Worm (Caenorhabditis elegans) whole organism, L2 larva: ENCODE measurements around the gene H06I04.3.

Experiments
- R02D3.7 ChIP-seq: fragments of 150-350 bp; optimal IDR thresholded peaks from 2 replicates; lab custom pipeline; 2014; ENCODE audit warnings: missing biosample characterization, missing genetic modification characterization
- ZK546.5 ChIP-seq: sonication (generic microtip); optimal IDR thresholded peaks from 2 replicates; lab custom pipeline; 2017; ENCODE audit warnings: missing biosample characterization, missing genetic modification characterization
- aly-2 ChIP-seq: fragments of 150-350 bp; optimal IDR thresholded peaks from 2 replicates; lab custom pipeline; 2014; ENCODE audit warnings: missing biosample characterization, missing genetic modification characterization
- ama-1 ChIP-seq: fragments of 150-350 bp; optimal IDR thresholded peaks from 2 replicates; lab custom pipeline; 2018; ENCODE audit warnings: inconsistent platforms
- blmp-1 ChIP-seq: sonication (generic microtip); optimal IDR thresholded peaks from 2 replicates; lab custom pipeline; 2017; ENCODE audit warnings: missing genetic modification characterization, mild to moderate bottlenecking, missing compliant biosample characterization, antibody characterized with exemption, moderate library complexity; ENCODE audit not compliant: insufficient read depth
- ceh-82 ChIP-seq: fragments of 150-350 bp; optimal IDR thresholded peaks from 2 replicates; lab custom pipeline; 2014; ENCODE audit warnings: missing biosample characterization, missing genetic modification characterization
- crh-2 ChIP-seq: sonication (generic microtip); optimal IDR thresholded peaks from 2 replicates; lab custom pipeline; 2017; ENCODE audit warnings: missing biosample characterization, missing genetic modification characterization
- dmd-4 ChIP-seq: sonication (generic microtip); optimal IDR thresholded peaks from 2 replicates; lab custom pipeline; 2017; ENCODE audit warnings: missing biosample characterization, missing genetic modification characterization
- egl-27 ChIP-seq: sonication (generic microtip); optimal IDR thresholded peaks from 3 replicates; lab custom pipeline; 2017; ENCODE audit warnings: missing biosample characterization, missing genetic modification reagents, missing genetic modification characterization
- elt-1 ChIP-seq: fragments of 150-350 bp; optimal IDR thresholded peaks from 2 replicates; lab custom pipeline; 2014; ENCODE audit warnings: missing biosample characterization, missing genetic modification characterization
- gmeb-1 ChIP-seq: fragments of 150-350 bp; optimal IDR thresholded peaks from 2 replicates; lab custom pipeline; 2014; ENCODE audit warnings: missing biosample characterization, missing genetic modification characterization
- lin-11 ChIP-seq: fragments of 150-350 bp; sonication (generic microtip); optimal IDR thresholded peaks from 2 replicates; lab custom pipeline; 2014; ENCODE audit warnings: missing biosample characterization, missing genetic modification characterization, inconsistent platforms, mixed read lengths
- lin-13 ChIP-seq: fragments of 150-350 bp; optimal IDR thresholded peaks from 2 replicates; lab custom pipeline; 2014; ENCODE audit warnings: missing biosample characterization, missing genetic modification reagents, missing genetic modification characterization
- lin-39 ChIP-seq: fragments of 150-350 bp; optimal IDR thresholded peaks from 2 replicates; lab custom pipeline; 2014; ENCODE audit warnings: missing biosample characterization, missing genetic modification reagents, missing genetic modification characterization
- lsy-2 ChIP-seq, 2 experiments: fragments of 150-350 bp in 1 of 2; sonication (generic microtip) in 1 of 2; optimal IDR thresholded peaks; 2 replicates each; lab custom pipeline; 2014 to 2017; ENCODE audit warnings: missing biosample characterization in 2 of 2, missing genetic modification characterization in 2 of 2
- mab-5 ChIP-seq: fragments of 150-350 bp; optimal IDR thresholded peaks from 2 replicates; lab custom pipeline; 2014; ENCODE audit warnings: missing biosample characterization, missing genetic modification characterization
- mdl-1 ChIP-seq, 2 experiments: fragments of 150-350 bp in 1 of 2; sonication (generic microtip) in 1 of 2; optimal IDR thresholded peaks; 2 replicates each; lab custom pipeline; 2017; ENCODE audit warnings: missing biosample characterization in 2 of 2, missing genetic modification characterization in 2 of 2
- nhr-10 ChIP-seq: sonication (generic microtip); optimal IDR thresholded peaks from 2 replicates; lab custom pipeline; 2017; ENCODE audit warnings: missing biosample characterization, missing genetic modification characterization
- nhr-12 ChIP-seq: fragments of 150-350 bp; optimal IDR thresholded peaks from 2 replicates; lab custom pipeline; 2014; ENCODE audit warnings: missing biosample characterization, missing genetic modification characterization
- nhr-129 ChIP-seq: fragments of 150-350 bp; optimal IDR thresholded peaks from 2 replicates; lab custom pipeline; 2014; ENCODE audit warnings: missing biosample characterization, missing genetic modification characterization
- nhr-21 ChIP-seq: fragments of 150-350 bp; optimal IDR thresholded peaks from 2 replicates; lab custom pipeline; 2014; ENCODE audit warnings: missing biosample characterization, missing genetic modification characterization
- nhr-23 ChIP-seq: fragments of 150-350 bp; optimal IDR thresholded peaks from 2 replicates; lab custom pipeline; 2014; ENCODE audit warnings: missing biosample characterization, missing genetic modification reagents, missing genetic modification characterization
- nhr-237 ChIP-seq: fragments of 150-350 bp; optimal IDR thresholded peaks from 2 replicates; lab custom pipeline; 2014; ENCODE audit warnings: missing biosample characterization, missing genetic modification characterization
- nhr-25 ChIP-seq: fragments of 150-350 bp; sonication (generic microtip); optimal IDR thresholded peaks from 3 replicates; lab custom pipeline; 2014; ENCODE audit warnings: missing biosample characterization, missing genetic modification characterization
- nhr-77 ChIP-seq: fragments of 150-350 bp; optimal IDR thresholded peaks from 2 replicates; lab custom pipeline; 2014; ENCODE audit warnings: missing biosample characterization, missing genetic modification characterization
- peb-1 ChIP-seq: fragments of 150-350 bp; optimal IDR thresholded peaks from 2 replicates; lab custom pipeline; 2014; ENCODE audit warnings: missing biosample characterization, missing genetic modification characterization
- skn-1 ChIP-seq: sonication (generic microtip); optimal IDR thresholded peaks from 2 replicates; lab custom pipeline; 2017; ENCODE audit warnings: missing biosample characterization, missing genetic modification characterization
- sma-3 ChIP-seq: sonication (generic microtip); optimal IDR thresholded peaks from 2 replicates; lab custom pipeline; 2016; ENCODE audit warnings: missing genetic modification reagents, missing genetic modification characterization, missing compliant biosample characterization
- sma-9 ChIP-seq, 2 experiments: fragments of 150-350 bp in 1 of 2; sonication (generic microtip) in 1 of 2; optimal IDR thresholded peaks; 2 replicates each; lab custom pipeline; 2014 to 2016; ENCODE audit warnings: missing genetic modification characterization in 2 of 2, mild to moderate bottlenecking in 1 of 2, missing biosample characterization in 1 of 2, missing compliant biosample characterization in 1 of 2, missing genetic modification reagents in 1 of 2, moderate library complexity in 1 of 2
- unc-39 ChIP-seq: fragments of 150-350 bp; optimal IDR thresholded peaks from 2 replicates; lab custom pipeline; 2014; ENCODE audit warnings: missing biosample characterization, missing genetic modification characterization
- unc-55 ChIP-seq: fragments of 150-350 bp; sonication (generic microtip); optimal IDR thresholded peaks from 3 replicates; lab custom pipeline; 2014; ENCODE audit warnings: missing biosample characterization, missing genetic modification reagents, missing genetic modification characterization
- zag-1 ChIP-seq: fragments of 150-350 bp; optimal IDR thresholded peaks from 2 replicates; lab custom pipeline; 2014; ENCODE audit warnings: missing biosample characterization, missing genetic modification characterization
- ztf-1 ChIP-seq: fragments of 200-800 bp; sonication (Bioruptor generic); conservative IDR thresholded peaks from 2 replicates; pipeline ENCODE4 v1.3.6; 2022; ENCODE audit warnings: missing genetic modification characterization, missing compliant biosample characterization
- ztf-4 ChIP-seq: fragments of 150-350 bp; optimal IDR thresholded peaks from 2 replicates; lab custom pipeline; 2014; ENCODE audit warnings: missing biosample characterization, missing genetic modification characterization

Gene H06I04.3

ce11 chrIII:3040735-3041439 is 29.4 kb upstream of the H06I04.3 start, which contains the start of gene daf-2:
Gene daf-2 (minus strand): TSS chrIII:3040846.
- TF ChIP-seq unc-39 (tag; lab: Kevin White, UChicago), result no peak
- TF ChIP-seq nhr-21 (tag; lab: Kevin White, UChicago), result peak; percentile 23
- TF ChIP-seq nhr-129 (tag; lab: Kevin White, UChicago), result no peak
- TF ChIP-seq dmd-4 (tag; lab: Kevin White, UChicago), result no peak
- TF ChIP-seq R02D3.7 (tag; lab: Kevin White, UChicago), result no peak

ce11 chrIII:3047040-3047439 is 23.3 kb upstream of the H06I04.3 start, which contains the start of gene cutl-25:
Gene cutl-25 (minus strand): TSS chrIII:3047140.
- TF ChIP-seq unc-39 (tag; lab: Kevin White, UChicago) (no peak), nhr-25 (tag; lab: Kevin White, UChicago) (no peak), nhr-12 (tag; lab: Kevin White, UChicago) (no peak), nhr-77 (tag; lab: Kevin White, UChicago) (no peak), ZK546.5 (tag; lab: Kevin White, UChicago) (no peak), mdl-1 (tag; optimal IDR thresholded peaks at IDR 0.05; lab: Kevin White, UChicago) (no peak), lin-39 (tag; lab: Kevin White, UChicago) (no peak), nhr-23 (no peak), ama-1 (lab: Kevin White, UChicago) (no peak), lsy-2 (tag; optimal IDR thresholded peaks at IDR 0.05; lab: Kevin White, UChicago) (no peak), unc-55 (no peak), egl-27 (tag; lab: Kevin White, UChicago) (no peak), ceh-82 (tag; lab: Kevin White, UChicago) (no peak), ztf-4 (tag; lab: Kevin White, UChicago) (no peak), gmeb-1 (tag; lab: Kevin White, UChicago) (no peak), sma-3 (GFP tag; lab: Kevin White, UChicago) (no peak), dmd-4 (tag; lab: Kevin White, UChicago) (no peak), aly-2 (tag; lab: Kevin White, UChicago) (no peak)

ce11 chrIII:3047909-3048308 is 22.4 kb upstream of the H06I04.3 start:
- no peak for TF ChIP-seq nhr-10 (tag; lab: Kevin White, UChicago)
- TF ChIP-seq blmp-1 (tag; lab: Kevin White, UChicago), result peak; percentile 60

ce11 chrIII:3055878-3056277 is 14.4 kb upstream of the H06I04.3 start:
- TF ChIP-seq lin-39 (tag; lab: Kevin White, UChicago) (no peak), lin-11 (tag; lab: Kevin White, UChicago) (no peak), nhr-12 (tag; lab: Kevin White, UChicago) (no peak), lin-13 (GFP tag; lab: Kevin White, UChicago) (no peak), ztf-1 (GFP tag; lab: Robert Waterston, UW) (no peak), aly-2 (tag; lab: Kevin White, UChicago) (no peak), sma-3 (GFP tag; lab: Kevin White, UChicago) (no peak), mab-5 (tag; lab: Kevin White, UChicago) (no peak), skn-1 (no peak), elt-1 (tag; lab: Kevin White, UChicago) (no peak), unc-55 (no peak), ZK546.5 (tag; lab: Kevin White, UChicago) (no peak), nhr-21 (tag; lab: Kevin White, UChicago) (no peak), sma-9 (GFP tag; optimal IDR thresholded peaks at IDR 0.05; lab: Kevin White, UChicago) (no peak), sma-9 (tag; optimal IDR thresholded peaks at IDR 0.05; lab: Kevin White, UChicago) (no peak), zag-1 (tag; lab: Kevin White, UChicago) (no peak), nhr-23 (no peak), nhr-237 (no peak), crh-2 (no peak)

- TF ChIP-seq nhr-77 (tag; lab: Kevin White, UChicago), result no peak
- no peak for TF ChIP-seq ZK546.5 (tag; lab: Kevin White, UChicago)
- TF ChIP-seq aly-2 (tag; lab: Kevin White, UChicago), result no peak
- no peak for TF ChIP-seq peb-1
- no peak for TF ChIP-seq unc-55
- TF ChIP-seq sma-9 (GFP tag; optimal IDR thresholded peaks at IDR 0.05; lab: Kevin White, UChicago), result no peak
- TF ChIP-seq sma-9 (tag; optimal IDR thresholded peaks at IDR 0.05; lab: Kevin White, UChicago), result no peak
Measured at ce11 chrIII:3060262-3060661, 10.1 kb upstream of the H06I04.3 start, which contains the start of gene fipr-29. Gene fipr-29 (minus strand): TSS chrIII:3060362.
